Fruit fly (Drosophila melanogaster) whole organism, embryonic: Measurements from ENCODE around the gene simj.

Experiments
- Bdp1 ChIP-seq: fragments of 200-800 bp; sonication (Bioruptor generic); optimal IDR thresholded peaks from 3 replicates; lab custom pipeline; 2016; ENCODE audit warnings: missing biosample characterization, missing genetic modification characterization
- CG10274 ChIP-seq: fragments of 200-800 bp; sonication (Bioruptor generic); optimal IDR thresholded peaks from 3 replicates; lab custom pipeline; 2017; ENCODE audit warnings: missing biosample characterization, mild to moderate bottlenecking, missing genetic modification characterization
- CG11696 ChIP-seq: fragments of 200-800 bp; sonication (Bioruptor generic); IDR thresholded peaks from 2 replicates; pipeline ENCODE4 v1.3.6; 2022; ENCODE audit warnings: missing biosample characterization, missing genetic modification characterization
- CG12299 ChIP-seq: fragments of 200-800 bp; sonication (Bioruptor generic); optimal IDR thresholded peaks from 2 replicates; lab custom pipeline; 2018; ENCODE audit warnings: missing biosample characterization, mild to moderate bottlenecking, missing genetic modification characterization
- CG13287 ChIP-seq: fragments of 200-800 bp; sonication (Bioruptor generic); IDR thresholded peaks from 2 replicates; pipeline ENCODE4 v1.3.6; 2022; ENCODE audit warnings: missing biosample characterization, missing genetic modification characterization; ENCODE audit not compliant: partially characterized antibody
- CG13894 ChIP-seq: fragments of 200-800 bp; sonication (Bioruptor generic); optimal IDR thresholded peaks from 3 replicates; lab custom pipeline; 2018; ENCODE audit warnings: missing biosample characterization, mild to moderate bottlenecking, missing genetic modification characterization, moderate library complexity
- CG14860 ChIP-seq: fragments of 200-800 bp; sonication (Bioruptor generic); IDR thresholded peaks from 3 replicates; pipeline ENCODE4 v1.3.6; 2022; ENCODE audit warnings: missing biosample characterization, missing genetic modification characterization; ENCODE audit not compliant: partially characterized antibody
- CG15011 ChIP-seq: fragments of 200-800 bp; sonication (Bioruptor generic); optimal IDR thresholded peaks from 3 replicates; lab custom pipeline; 2018; ENCODE audit warnings: missing biosample characterization, mild to moderate bottlenecking, missing genetic modification characterization
- CG15073 ChIP-seq: fragments of 200-800 bp; sonication (Bioruptor generic); optimal IDR thresholded peaks from 2 replicates; lab custom pipeline; 2016; ENCODE audit warnings: missing biosample characterization, missing genetic modification characterization
- CG17361 ChIP-seq: fragments of 200-800 bp; sonication (Bioruptor generic); IDR thresholded peaks from 3 replicates; pipeline ENCODE4 v1.3.6; 2022; ENCODE audit warnings: missing biosample characterization, missing genetic modification characterization
- CG18262 ChIP-seq: fragments of 200-800 bp; optimal IDR thresholded peaks from 3 replicates; lab custom pipeline; 2019; ENCODE audit warnings: missing biosample characterization, mild to moderate bottlenecking, missing genetic modification characterization, moderate library complexity
- CG2129 ChIP-seq: fragments of 200-800 bp; sonication (Bioruptor generic); IDR thresholded peaks from 2 replicates; pipeline ENCODE4 v1.3.6; 2022; ENCODE audit warnings: missing biosample characterization, missing genetic modification characterization; ENCODE audit not compliant: partially characterized antibody
- CG2875 ChIP-seq: fragments of 200-800 bp; sonication (Bioruptor generic); optimal IDR thresholded peaks from 2 replicates; lab custom pipeline; 2017; ENCODE audit warnings: missing biosample characterization, mild to moderate bottlenecking, missing genetic modification characterization, missing genetic modification reagents
- CG2889 ChIP-seq: fragments of 200-800 bp; sonication (Bioruptor generic); IDR thresholded peaks from 3 replicates; pipeline ENCODE4 v1.3.6; 2022; ENCODE audit warnings: missing biosample characterization, missing genetic modification characterization
- CG31441 ChIP-seq: fragments of 200-800 bp; sonication (Bioruptor generic); IDR thresholded peaks from 2 replicates; pipeline ENCODE4 v1.3.6; 2022; ENCODE audit warnings: missing biosample characterization, missing genetic modification characterization
- CG34224 ChIP-seq: fragments of 200-800 bp; sonication (Bioruptor generic); IDR thresholded peaks from 3 replicates; pipeline ENCODE4 v1.3.6; 2022; ENCODE audit warnings: missing biosample characterization, missing genetic modification characterization; ENCODE audit not compliant: partially characterized antibody
- CG3847 ChIP-seq: fragments of 200-800 bp; sonication (Bioruptor generic); IDR thresholded peaks from 2 replicates; pipeline ENCODE4 v1.3.6; 2022; ENCODE audit warnings: missing biosample characterization, missing genetic modification characterization
- CG4730 ChIP-seq: fragments of 200-800 bp; sonication (Bioruptor generic); IDR thresholded peaks from 2 replicates; pipeline ENCODE4 v1.3.6; 2022; ENCODE audit warnings: missing biosample characterization, missing genetic modification characterization
- CG6689 ChIP-seq: fragments of 200-800 bp; sonication (Bioruptor generic); IDR thresholded peaks from 2 replicates; pipeline ENCODE4 v1.3.6; 2022; ENCODE audit warnings: missing biosample characterization, missing genetic modification characterization
- CG6791 ChIP-seq: fragments of 200-800 bp; sonication (Bioruptor generic); IDR thresholded peaks from 3 replicates; pipeline ENCODE4 v1.3.6; 2022; ENCODE audit warnings: missing biosample characterization, missing genetic modification characterization; ENCODE audit not compliant: partially characterized antibody
- CG7786 ChIP-seq: fragments of 200-800 bp; sonication (Bioruptor generic); optimal IDR thresholded peaks from 2 replicates; lab custom pipeline; 2016; ENCODE audit warnings: missing biosample characterization, missing genetic modification characterization
- CG7928 ChIP-seq: fragments of 200-800 bp; sonication (Bioruptor generic); optimal IDR thresholded peaks from 2 replicates; lab custom pipeline; 2017; ENCODE audit warnings: missing biosample characterization, mild to moderate bottlenecking, missing genetic modification characterization
- CG9797 ChIP-seq: fragments of 200-800 bp; sonication (Bioruptor generic); optimal IDR thresholded peaks from 3 replicates; lab custom pipeline; 2018; ENCODE audit warnings: missing biosample characterization, mild to moderate bottlenecking, missing genetic modification characterization
- CkIIα-i1 ChIP-seq: fragments of 200-800 bp; sonication (Bioruptor generic); IDR thresholded peaks from 2 replicates; pipeline ENCODE4 v1.3.6; 2022; ENCODE audit warnings: missing biosample characterization, missing genetic modification characterization
- D19B ChIP-seq: fragments of 200-800 bp; sonication (Bioruptor generic); optimal IDR thresholded peaks from 2 replicates; lab custom pipeline; 2017; ENCODE audit warnings: missing biosample characterization, mild to moderate bottlenecking, missing genetic modification characterization
- Gsc ChIP-seq: fragments of 200-800 bp; sonication (Bioruptor generic); IDR thresholded peaks from 2 replicates; pipeline ENCODE4 v1.3.6; 2022; ENCODE audit warnings: missing biosample characterization, missing genetic modification characterization
- HLH4C ChIP-seq: fragments of 200-800 bp; sonication (Bioruptor generic); IDR thresholded peaks from 3 replicates; pipeline ENCODE4 v1.3.6; 2022; ENCODE audit warnings: missing biosample characterization, missing genetic modification characterization; ENCODE audit not compliant: partially characterized antibody
- HmgZ ChIP-seq: fragments of 200-800 bp; sonication (Bioruptor generic); optimal IDR thresholded peaks from 2 replicates; lab custom pipeline; 2018; ENCODE audit warnings: missing biosample characterization, mild to moderate bottlenecking, missing genetic modification characterization
- Jarid2 ChIP-seq: fragments of 200-800 bp; sonication (Bioruptor generic); optimal IDR thresholded peaks from 3 replicates; lab custom pipeline; 2017; ENCODE audit warnings: mild to moderate bottlenecking, missing biosample characterization, missing genetic modification reagents, missing genetic modification characterization
- Lpt ChIP-seq: fragments of >200 bp; optimal IDR thresholded peaks from 2 replicates; lab custom pipeline; 2018; ENCODE audit warnings: missing biosample characterization, missing genetic modification characterization
- Oaz ChIP-seq: fragments of 200-800 bp; sonication (Bioruptor generic); IDR thresholded peaks from 2 replicates; pipeline ENCODE4 v1.3.6; 2022; ENCODE audit warnings: missing biosample characterization, missing genetic modification characterization
- Pdp1 ChIP-seq, 2 experiments: fragments of 200-800 bp; sonication (Bioruptor generic); optimal IDR thresholded peaks; 3 replicates each; lab custom pipeline; 2016; ENCODE audit warnings: missing biosample characterization in 2 of 2, missing genetic modification characterization in 2 of 2, mild to moderate bottlenecking in 1 of 2, moderate library complexity in 1 of 2
- Ravus ChIP-seq: fragments of 200-800 bp; sonication (Bioruptor generic); IDR thresholded peaks from 2 replicates; pipeline ENCODE4 v1.3.6; 2022; ENCODE audit warnings: missing biosample characterization, missing genetic modification characterization
- Rfx ChIP-seq: fragments of 200-800 bp; sonication (Bioruptor generic); IDR thresholded peaks from 2 replicates; pipeline ENCODE4 v1.3.6; 2022; ENCODE audit warnings: missing biosample characterization, missing genetic modification characterization
- Usf ChIP-seq: fragments of 200-800 bp; sonication (Bioruptor generic); optimal IDR thresholded peaks from 2 replicates; lab custom pipeline; 2017; ENCODE audit warnings: missing genotype, missing biosample characterization, missing genetic modification characterization
- cas ChIP-seq: fragments of 200-800 bp; sonication (Bioruptor generic); IDR thresholded peaks from 2 replicates; pipeline ENCODE4 v1.3.6; 2022; ENCODE audit warnings: missing biosample characterization, missing genetic modification characterization
- cg ChIP-seq: fragments of 200-800 bp; sonication (Bioruptor generic); optimal IDR thresholded peaks from 3 replicates; lab custom pipeline; 2019; ENCODE audit warnings: missing biosample characterization, mild to moderate bottlenecking, missing genetic modification characterization, moderate library complexity
- da ChIP-seq: fragments of 200-800 bp; sonication (Bioruptor generic); optimal IDR thresholded peaks from 2 replicates; lab custom pipeline; 2016; ENCODE audit warnings: missing biosample characterization, missing genetic modification characterization
- en ChIP-seq: fragments of 200-800 bp; sonication (Bioruptor generic); optimal IDR thresholded peaks from 2 replicates; lab custom pipeline; 2016; ENCODE audit warnings: missing biosample characterization, missing genetic modification characterization
- esg ChIP-seq: fragments of 200-800 bp; sonication (Bioruptor generic); conservative IDR thresholded peaks from 2 replicates; pipeline ENCODE4 v1.3.6; 2022; ENCODE audit warnings: missing biosample characterization, missing genetic modification characterization
- fd64A ChIP-seq: fragments of 200-800 bp; sonication (Bioruptor generic); optimal IDR thresholded peaks from 3 replicates; lab custom pipeline; 2018; ENCODE audit warnings: missing biosample characterization, mild to moderate bottlenecking, missing genetic modification characterization
- gro ChIP-seq: fragments of 200-800 bp; sonication (Bioruptor generic); optimal IDR thresholded peaks from 2 replicates; lab custom pipeline; 2016; ENCODE audit warnings: missing biosample characterization, missing genetic modification characterization
- inv ChIP-seq: fragments of 200-800 bp; sonication (Bioruptor generic); IDR thresholded peaks from 2 replicates; pipeline ENCODE4 v1.3.6; 2022; ENCODE audit warnings: missing biosample characterization, missing genetic modification characterization; ENCODE audit not compliant: partially characterized antibody
- jigr1 ChIP-seq: fragments of 200-800 bp; sonication (Bioruptor generic); IDR thresholded peaks from 3 replicates; pipeline ENCODE4 v1.3.6; 2022; ENCODE audit warnings: missing biosample characterization, missing genetic modification characterization
- kni ChIP-seq: fragments of 200-800 bp; sonication (Bioruptor generic); optimal IDR thresholded peaks from 3 replicates; lab custom pipeline; 2017; ENCODE audit warnings: mild to moderate bottlenecking, missing biosample characterization, missing genetic modification reagents, missing genetic modification characterization
- peb ChIP-seq: fragments of 200-800 bp; sonication (Bioruptor generic); IDR thresholded peaks from 2 replicates; pipeline ENCODE4 v1.3.6; 2022; ENCODE audit warnings: missing biosample characterization, missing genetic modification characterization
- ranshi ChIP-seq: fragments of 200-800 bp; sonication (Bioruptor generic); IDR thresholded peaks from 2 replicates; pipeline ENCODE4 v1.3.6; 2022; ENCODE audit warnings: missing biosample characterization, missing genetic modification characterization
- row ChIP-seq: fragments of 200-800 bp; sonication (Bioruptor generic); IDR thresholded peaks from 3 replicates; pipeline ENCODE4 v1.3.6; 2022; ENCODE audit warnings: missing biosample characterization, missing genetic modification characterization
- sqz ChIP-seq: fragments of 200-800 bp; sonication (Bioruptor generic); optimal IDR thresholded peaks from 3 replicates; lab custom pipeline; 2018; ENCODE audit warnings: missing biosample characterization, mild to moderate bottlenecking, missing genetic modification characterization
- ssp ChIP-seq: fragments of 200-800 bp; sonication (Bioruptor generic); IDR thresholded peaks from 2 replicates; pipeline ENCODE4 v1.3.6; 2022; ENCODE audit warnings: missing biosample characterization, missing genetic modification characterization

simj gene

dm6 chr3L:10656451-10657198 lies 7.9 kb upstream of the simj start (continued):
- TF ChIP-seq da (GFP tag; lab: Kevin White, UChicago) = peak; percentile 72
- TF ChIP-seq gro (GFP tag; lab: Kevin White, UChicago) = peak; percentile 36
- no peak for TF ChIP-seq CG3847 (GFP tag; lab: Robert Waterston, UW)
- TF ChIP-seq Bdp1 (GFP tag; lab: Kevin White, UChicago) = peak; percentile 51
- TF ChIP-seq ranshi (GFP tag; lab: Robert Waterston, UW) = peak; percentile 60; the same call in 1 of the 2 replicates
- no peak for TF ChIP-seq CG13894
- no peak for TF ChIP-seq CG6791 (GFP tag; lab: Robert Waterston, UW)
- no peak for TF ChIP-seq CG9797 (GFP tag; lab: Kevin White, UChicago)
- peak; percentile 36 for TF ChIP-seq sqz (GFP tag; lab: Kevin White, UChicago)
- no peak for TF ChIP-seq CG13287
- no peak for TF ChIP-seq CG7928
- no peak for TF ChIP-seq HLH4C (GFP tag; lab: Robert Waterston, UW)
- no peak for TF ChIP-seq CG6689
- peak; percentile 59 for TF ChIP-seq Jarid2
- peak; percentile 82 for TF ChIP-seq CG2875 (GFP tag; lab: Kevin White, UChicago)
- TF ChIP-seq CG2889 (GFP tag; lab: Robert Waterston, UW) = no peak
- no peak for TF ChIP-seq kni (GFP tag; lab: Kevin White, UChicago)
- no peak for TF ChIP-seq inv
- TF ChIP-seq cg (GFP tag; lab: Kevin White, UChicago) = no peak
- peak; percentile 85 for TF ChIP-seq fd64A (GFP tag; lab: Kevin White, UChicago)
- TF ChIP-seq esg = no peak
- no peak for TF ChIP-seq CG14860
- no peak for TF ChIP-seq peb (GFP tag; lab: Robert Waterston, UW)
- TF ChIP-seq CG2129 (GFP tag; lab: Robert Waterston, UW) = no peak
- TF ChIP-seq CkIIα-i1 (GFP tag; lab: Robert Waterston, UW) = no peak
- no peak for TF ChIP-seq Usf (GFP tag; lab: Kevin White, UChicago)
- no peak for TF ChIP-seq ssp
- peak; percentile 37; the same call in 1 of the 3 replicates for TF ChIP-seq CG17361
- peak; percentile 53 for TF ChIP-seq CG12299
- peak; percentile 34 to 55 for TF ChIP-seq Pdp1 (GFP tag; optimal IDR thresholded peaks at IDR 0.05; lab: Kevin White, UChicago)
- TF ChIP-seq D19B (GFP tag; lab: Kevin White, UChicago) = peak; percentile 35
- no peak for TF ChIP-seq Oaz
- peak; percentile 62 for TF ChIP-seq HmgZ (tag; lab: Kevin White, UChicago)
- TF ChIP-seq CG31441 = no peak; the same call in 1 of the 2 replicates
- peak; percentile 75 for TF ChIP-seq CG15011 (GFP tag; lab: Kevin White, UChicago)
- TF ChIP-seq CG15073 (GFP tag; lab: Kevin White, UChicago) = no peak
- TF ChIP-seq Rfx (GFP tag; lab: Robert Waterston, UW) = peak; percentile 19; the same call in 1 of the 2 replicates
- TF ChIP-seq CG11696 (GFP tag; lab: Robert Waterston, UW) = peak; percentile 39; the same call in 1 of the 2 replicates
- peak; percentile 19 for TF ChIP-seq en (GFP tag; lab: Kevin White, UChicago)
- no peak for TF ChIP-seq Ravus (GFP tag; lab: Robert Waterston, UW)
- TF ChIP-seq jigr1 = no peak
- peak; percentile 26 for TF ChIP-seq CG7786 (GFP tag; lab: Kevin White, UChicago)
- TF ChIP-seq CG10274 (GFP tag; lab: Kevin White, UChicago) = peak; percentile 29
- TF ChIP-seq CG4730 = no peak
- TF ChIP-seq cas (GFP tag; lab: Robert Waterston, UW) = no peak
- TF ChIP-seq Gsc (GFP tag; lab: Robert Waterston, UW) = no peak
- no peak for TF ChIP-seq CG34224 (GFP tag; lab: Robert Waterston, UW)
- TF ChIP-seq row = no peak
- TF ChIP-seq Lpt = no peak
- TF ChIP-seq CG18262 (tag; lab: Kevin White, UChicago) = peak; percentile 44
